Fruit fly (Drosophila melanogaster) whole organism, embryonic: ENCODE results near the gene CG6168.

Source experiments
- ATbp ChIP-seq: fragments of 200-800 bp; sonication (Bioruptor generic); optimal IDR thresholded peaks from 2 replicates; lab custom pipeline; 2017; ENCODE audit warnings: missing biosample characterization, mild to moderate bottlenecking, missing genetic modification characterization, missing genetic modification reagents
- Atf3 ChIP-seq: fragments of 200-800 bp; sonication (Bioruptor generic); optimal IDR thresholded peaks from 3 replicates; lab custom pipeline; 2016; ENCODE audit warnings: missing biosample characterization, missing genetic modification characterization
- CG10321 ChIP-seq: fragments of 200-800 bp; sonication (Bioruptor generic); IDR thresholded peaks from 2 replicates; pipeline ENCODE4 v1.3.6; 2022; ENCODE audit warnings: missing biosample characterization, missing genetic modification characterization
- CG10431 ChIP-seq: fragments of 200-800 bp; sonication (Bioruptor generic); optimal IDR thresholded peaks from 3 replicates; lab custom pipeline; 2018; ENCODE audit warnings: missing biosample characterization, mild to moderate bottlenecking, missing genetic modification characterization
- CG10462 ChIP-seq: fragments of 200-800 bp; sonication (Bioruptor generic); optimal IDR thresholded peaks from 2 replicates; lab custom pipeline; 2016; ENCODE audit warnings: missing biosample characterization, missing genetic modification characterization
- CG1233 ChIP-seq: fragments of 200-800 bp; sonication (Bioruptor generic); optimal IDR thresholded peaks from 4 replicates; lab custom pipeline; 2018; ENCODE audit warnings: missing biosample characterization, mild to moderate bottlenecking, missing genetic modification characterization
- CG13624 ChIP-seq: fragments of 200-800 bp; sonication (Bioruptor generic); optimal IDR thresholded peaks from 2 replicates; lab custom pipeline; 2016; ENCODE audit warnings: missing biosample characterization, missing genetic modification characterization
- CG14860 ChIP-seq: fragments of 200-800 bp; sonication (Bioruptor generic); IDR thresholded peaks from 3 replicates; pipeline ENCODE4 v1.3.6; 2022; ENCODE audit warnings: missing biosample characterization, missing genetic modification characterization; ENCODE audit not compliant: partially characterized antibody
- CG15514 ChIP-seq: fragments of 200-800 bp; sonication (Bioruptor generic); optimal IDR thresholded peaks from 3 replicates; lab custom pipeline; 2017; ENCODE audit warnings: missing biosample characterization, missing genetic modification characterization, mild to moderate bottlenecking, moderate library complexity, missing genetic modification reagents
- CG17385 ChIP-seq: fragments of 200-800 bp; sonication (Bioruptor generic); optimal IDR thresholded peaks from 3 replicates; lab custom pipeline; 2018; ENCODE audit warnings: missing biosample characterization, mild to moderate bottlenecking, missing genetic modification characterization
- CG2712 ChIP-seq: fragments of 200-800 bp; optimal IDR thresholded peaks from 3 replicates; lab custom pipeline; 2019; ENCODE audit warnings: missing biosample characterization, mild to moderate bottlenecking, missing genetic modification characterization, moderate library complexity
- CG3163 ChIP-seq: fragments of 200-800 bp; sonication (Bioruptor generic); optimal IDR thresholded peaks from 3 replicates; lab custom pipeline; 2016; ENCODE audit warnings: missing biosample characterization, missing genetic modification characterization
- CG4328 ChIP-seq: fragments of 200-800 bp; sonication (Bioruptor generic); optimal IDR thresholded peaks from 3 replicates; lab custom pipeline; 2017; ENCODE audit warnings: missing biosample characterization, missing genetic modification reagents, missing genetic modification characterization
- CG5245 ChIP-seq: fragments of 200-800 bp; sonication (Bioruptor generic); optimal IDR thresholded peaks from 3 replicates; lab custom pipeline; 2016; ENCODE audit warnings: missing biosample characterization, missing genetic modification characterization
- CG6854 ChIP-seq: fragments of 200-800 bp; sonication (Bioruptor generic); optimal IDR thresholded peaks from 3 replicates; lab custom pipeline; 2017; ENCODE audit warnings: missing biosample characterization, mild to moderate bottlenecking, missing genetic modification characterization
- CG8290 ChIP-seq, 3 experiments: fragments of 200-800 bp; sonication (Bioruptor generic); optimal IDR thresholded peaks; 2 replicates each; lab custom pipeline; 2016 to 2019; ENCODE audit warnings: missing biosample characterization in 3 of 3, missing genetic modification characterization in 3 of 3, mild to moderate bottlenecking in 2 of 3, moderate library complexity in 1 of 3
- CG9727 ChIP-seq: fragments of 200-800 bp; sonication (Bioruptor generic); optimal IDR thresholded peaks from 3 replicates; lab custom pipeline; 2017; ENCODE audit warnings: missing biosample characterization, mild to moderate bottlenecking, missing genetic modification characterization
- D19B ChIP-seq: fragments of 200-800 bp; sonication (Bioruptor generic); optimal IDR thresholded peaks from 2 replicates; lab custom pipeline; 2017; ENCODE audit warnings: missing biosample characterization, mild to moderate bottlenecking, missing genetic modification characterization
- Ets65A ChIP-seq: fragments of 200-800 bp; sonication (Bioruptor generic); peaks from one replicate; lab custom pipeline; 2016; ENCODE audit warnings: missing biosample characterization, missing genetic modification characterization
- HLH3B ChIP-seq: fragments of 200-800 bp; sonication (Bioruptor generic); IDR thresholded peaks from 2 replicates; pipeline ENCODE4 v1.3.6; 2022; ENCODE audit warnings: missing biosample characterization, missing genetic modification characterization
- Lhr ChIP-seq: fragments of 200-800 bp; sonication (Bioruptor generic); optimal IDR thresholded peaks from 3 replicates; lab custom pipeline; 2017; ENCODE audit warnings: mild to moderate bottlenecking, missing biosample characterization, missing genetic modification reagents, missing genetic modification characterization
- Lim3 ChIP-seq: fragments of 200-800 bp; sonication (Bioruptor generic); IDR thresholded peaks from 2 replicates; pipeline ENCODE4 v1.3.6; 2022; ENCODE audit warnings: missing biosample characterization, missing genetic modification characterization
- Max ChIP-seq: fragments of 200-800 bp; sonication (Bioruptor generic); optimal IDR thresholded peaks from 2 replicates; lab custom pipeline; 2016; ENCODE audit warnings: missing biosample characterization, mild to moderate bottlenecking, missing genetic modification characterization
- Med ChIP-seq: fragments of 200-800 bp; sonication (Bioruptor generic); peaks from one replicate; lab custom pipeline; 2016; ENCODE audit warnings: missing biosample characterization, missing genetic modification characterization, mild to moderate bottlenecking, inconsistent platforms, moderate library complexity
- Nf-YA ChIP-seq: fragments of 200-800 bp; sonication (Bioruptor generic); IDR thresholded peaks from 2 replicates; pipeline ENCODE4 v1.3.6; 2022; ENCODE audit warnings: missing biosample characterization, missing genetic modification characterization
- Sin3A ChIP-seq: fragments of >200 bp; optimal IDR thresholded peaks from 2 replicates; lab custom pipeline; 2018
- Six4 ChIP-seq: fragments of 200-800 bp; sonication (Bioruptor generic); optimal IDR thresholded peaks from 2 replicates; lab custom pipeline; 2016; ENCODE audit warnings: missing biosample characterization, missing genetic modification characterization
- abd-A ChIP-seq: fragments of 200-800 bp; sonication (Bioruptor generic); optimal IDR thresholded peaks from 3 replicates; lab custom pipeline; 2019; ENCODE audit warnings: missing biosample characterization, mild to moderate bottlenecking, missing genetic modification characterization, moderate library complexity
- aop ChIP-seq: fragments of 200-800 bp; sonication (Bioruptor generic); IDR thresholded peaks from 2 replicates; pipeline ENCODE4 v1.3.6; 2022; ENCODE audit warnings: missing biosample characterization, missing genetic modification characterization
- bab2 ChIP-seq: fragments of 200-800 bp; sonication (Bioruptor generic); optimal IDR thresholded peaks from 2 replicates; lab custom pipeline; 2016; ENCODE audit warnings: missing biosample characterization, missing genetic modification characterization
- bowl ChIP-seq: fragments of 200-800 bp; sonication (Bioruptor generic); IDR thresholded peaks from 2 replicates; pipeline ENCODE4 v1.3.6; 2022; ENCODE audit warnings: missing biosample characterization, missing genetic modification characterization
- bsh ChIP-seq, 2 experiments: fragments of 200-800 bp; sonication (Bioruptor generic); optimal IDR thresholded peaks; 2 replicates each; lab custom pipeline; 2017 to 2018; ENCODE audit warnings: mild to moderate bottlenecking in 2 of 2, missing biosample characterization in 2 of 2, missing genetic modification characterization in 2 of 2, moderate library complexity in 1 of 2
- chinmo ChIP-seq: fragments of 200-800 bp; sonication (Bioruptor generic); IDR thresholded peaks from 4 replicates; pipeline ENCODE4 v1.3.6; 2022; ENCODE audit warnings: missing biosample characterization, missing genetic modification characterization; ENCODE audit not compliant: partially characterized antibody
- chm ChIP-seq: fragments of 200-800 bp; sonication (Bioruptor generic); IDR thresholded peaks from 2 replicates; pipeline ENCODE4 v1.3.6; 2022; ENCODE audit warnings: missing biosample characterization, missing genetic modification characterization
- chn ChIP-seq: fragments of 200-800 bp; sonication (Bioruptor generic); optimal IDR thresholded peaks from 2 replicates; lab custom pipeline; 2016; ENCODE audit warnings: missing biosample characterization, missing genetic modification characterization
- crc ChIP-seq: fragments of 200-800 bp; sonication (Bioruptor generic); optimal IDR thresholded peaks from 2 replicates; lab custom pipeline; 2016; ENCODE audit warnings: missing biosample characterization, missing genetic modification characterization
- crol ChIP-seq: fragments of 200-800 bp; sonication (Bioruptor generic); IDR thresholded peaks from 2 replicates; pipeline ENCODE4 v1.3.6; 2022; ENCODE audit warnings: missing biosample characterization, missing genetic modification characterization
- dan ChIP-seq: fragments of 200-800 bp; sonication (Bioruptor generic); IDR thresholded peaks from 2 replicates; pipeline ENCODE4 v1.3.6; 2022; ENCODE audit warnings: missing biosample characterization, missing genetic modification characterization
- exex ChIP-seq: fragments of 200-800 bp; sonication (Bioruptor generic); optimal IDR thresholded peaks from 4 replicates; lab custom pipeline; 2018; ENCODE audit warnings: missing biosample characterization, mild to moderate bottlenecking, missing genetic modification characterization, moderate library complexity
- gro ChIP-seq: fragments of 200-800 bp; sonication (Bioruptor generic); optimal IDR thresholded peaks from 2 replicates; lab custom pipeline; 2016; ENCODE audit warnings: missing biosample characterization, missing genetic modification characterization
- gsb-n ChIP-seq: fragments of 200-800 bp; sonication (Bioruptor generic); optimal IDR thresholded peaks from 3 replicates; lab custom pipeline; 2018; ENCODE audit warnings: missing biosample characterization, mild to moderate bottlenecking, missing genetic modification characterization
- h ChIP-seq: fragments of >200 bp; optimal IDR thresholded peaks from 2 replicates; lab custom pipeline; 2017
- lov ChIP-seq, 2 experiments: fragments of 200-800 bp in 1 of 2; fragments of >200 bp in 1 of 2; sonication (Bioruptor generic) in 1 of 2; IDR thresholded peaks in 1 of 2; optimal IDR thresholded peaks in 1 of 2; 2 replicates in 1 of 2; 3 replicates in 1 of 2; pipeline versions ENCODE4 v1.3.6 to Lab custom; 2017 to 2022; ENCODE audit warnings: missing biosample characterization in 1 of 2, missing genetic modification characterization in 1 of 2
- nerfin-1 ChIP-seq: fragments of 200-800 bp; sonication (Bioruptor generic); optimal IDR thresholded peaks from 3 replicates; lab custom pipeline; 2019; ENCODE audit warnings: missing biosample characterization, mild to moderate bottlenecking, missing genetic modification characterization, moderate library complexity
- otp ChIP-seq: fragments of 200-800 bp; sonication (Bioruptor generic); IDR thresholded peaks from 3 replicates; pipeline ENCODE4, ENCODE4 v1.3.6; 2022; ENCODE audit warnings: missing biosample characterization, missing genetic modification characterization
- pfk ChIP-seq: fragments of 200-800 bp; sonication (Bioruptor generic); optimal IDR thresholded peaks from 2 replicates; lab custom pipeline; 2018; ENCODE audit warnings: missing biosample characterization, mild to moderate bottlenecking, missing genetic modification characterization, moderate library complexity
- psq ChIP-seq: fragments of 200-800 bp; sonication (Bioruptor generic); optimal IDR thresholded peaks from 2 replicates; lab custom pipeline; 2017; ENCODE audit warnings: missing biosample characterization, missing genetic modification characterization
- sd ChIP-seq: fragments of 200-800 bp; sonication (Bioruptor generic); optimal IDR thresholded peaks from 3 replicates; lab custom pipeline; 2018; ENCODE audit warnings: missing biosample characterization, mild to moderate bottlenecking, missing genetic modification characterization, moderate library complexity
- slbo ChIP-seq: fragments of 200-800 bp; sonication (Bioruptor generic); IDR thresholded peaks from 2 replicates; pipeline ENCODE4 v1.3.6; 2022; ENCODE audit warnings: missing biosample characterization, missing genetic modification characterization
- sr ChIP-seq: fragments of 200-800 bp; sonication (Bioruptor generic); IDR thresholded peaks from 3 replicates; pipeline ENCODE4 v1.3.6; 2022; ENCODE audit warnings: missing biosample characterization, missing genetic modification characterization
- tup ChIP-seq: fragments of 200-800 bp; sonication (Bioruptor generic); optimal IDR thresholded peaks from 2 replicates; lab custom pipeline; 2016; ENCODE audit warnings: missing biosample characterization, mild to moderate bottlenecking, missing genetic modification characterization, moderate library complexity
- unpg ChIP-seq: fragments of 200-800 bp; sonication (Bioruptor generic); optimal IDR thresholded peaks from 3 replicates; lab custom pipeline; 2018; ENCODE audit warnings: missing biosample characterization, mild to moderate bottlenecking, missing genetic modification characterization, moderate library complexity
- wdn ChIP-seq: fragments of 200-800 bp; sonication (Bioruptor generic); IDR thresholded peaks from 2 replicates; pipeline ENCODE4 v1.3.6; 2022; ENCODE audit warnings: missing biosample characterization, missing genetic modification characterization

Gene CG6168

dm6 chr3L:11341920-11342319 lies 20.4 kb upstream of the CG6168 start (continued):
- no peak for TF ChIP-seq CG14860
- TF ChIP-seq wdn (GFP tag; lab: Robert Waterston, UW) = no peak
- TF ChIP-seq CG10462 (GFP tag; lab: Kevin White, UChicago) = no peak
- no peak for TF ChIP-seq Sin3A (lab: Kevin White, UChicago)
- TF ChIP-seq gsb-n (tag; lab: Kevin White, UChicago) = peak; percentile 54
- TF ChIP-seq CG4328 = no peak
- TF ChIP-seq bsh (GFP tag; optimal IDR thresholded peaks at IDR 0.05; lab: Kevin White, UChicago) = no peak
- TF ChIP-seq Lim3 (GFP tag; lab: Robert Waterston, UW) = no peak
- TF ChIP-seq pfk (GFP tag; lab: Kevin White, UChicago) = no peak
- TF ChIP-seq CG10431 (GFP tag; lab: Kevin White, UChicago) = no peak
- TF ChIP-seq Ets65A (GFP tag; lab: Kevin White, UChicago) = peak; percentile 82
- no peak for TF ChIP-seq chn (GFP tag; lab: Kevin White, UChicago)
- TF ChIP-seq CG5245 (GFP tag; lab: Kevin White, UChicago) = no peak
- no peak for TF ChIP-seq Six4 (GFP tag; lab: Kevin White, UChicago)
- no peak for TF ChIP-seq exex (tag; lab: Kevin White, UChicago)
- TF ChIP-seq psq = no peak
- TF ChIP-seq CG2712 (tag; lab: Kevin White, UChicago) = no peak
- no peak for TF ChIP-seq gro (GFP tag; lab: Kevin White, UChicago)
- no peak for TF ChIP-seq CG9727 (GFP tag; lab: Kevin White, UChicago)
- no peak for TF ChIP-seq CG6854 (GFP tag; lab: Kevin White, UChicago)
- no peak for TF ChIP-seq h (lab: Kevin White, UChicago)
- no peak for TF ChIP-seq CG13624
- TF ChIP-seq sd = peak; percentile 19
- no peak for TF ChIP-seq Lhr (GFP tag; lab: Kevin White, UChicago)
- no peak for TF ChIP-seq ATbp (GFP tag; lab: Kevin White, UChicago)
- TF ChIP-seq crol (GFP tag; lab: Robert Waterston, UW) = no peak
- no peak for TF ChIP-seq Max (GFP tag; lab: Kevin White, UChicago)
- TF ChIP-seq CG8290 (GFP tag; optimal IDR thresholded peaks at IDR 0.05; lab: Kevin White, UChicago) = no peak
- peak in 1 of 2 experiments; percentile 12 for TF ChIP-seq CG8290 (tag; optimal IDR thresholded peaks at IDR 0.05; lab: Kevin White, UChicago)
- TF ChIP-seq CG10321 (GFP tag; lab: Robert Waterston, UW) = no peak
- 0 out of 2 replicates have a peak, but pooled peaks have one; percentile 34 for TF ChIP-seq chm (GFP tag; lab: Robert Waterston, UW)
- no peak for TF ChIP-seq CG1233
- TF ChIP-seq tup (GFP tag; lab: Kevin White, UChicago) = no peak
- no peak for TF ChIP-seq dan
- peak; percentile 41 for TF ChIP-seq abd-A
- TF ChIP-seq Med (GFP tag; lab: Kevin White, UChicago) = peak; percentile 55
- TF ChIP-seq sr (GFP tag; lab: Robert Waterston, UW) = no peak
- TF ChIP-seq crc (GFP tag; lab: Kevin White, UChicago) = no peak
- no peak for TF ChIP-seq HLH3B (GFP tag; lab: Robert Waterston, UW)
- TF ChIP-seq Nf-YA (GFP tag; lab: Robert Waterston, UW) = no peak
- TF ChIP-seq unpg (GFP tag; lab: Kevin White, UChicago) = no peak
- TF ChIP-seq CG3163 (GFP tag; lab: Kevin White, UChicago) = no peak
- no peak for TF ChIP-seq CG15514 (GFP tag; lab: Kevin White, UChicago)

DNA sequence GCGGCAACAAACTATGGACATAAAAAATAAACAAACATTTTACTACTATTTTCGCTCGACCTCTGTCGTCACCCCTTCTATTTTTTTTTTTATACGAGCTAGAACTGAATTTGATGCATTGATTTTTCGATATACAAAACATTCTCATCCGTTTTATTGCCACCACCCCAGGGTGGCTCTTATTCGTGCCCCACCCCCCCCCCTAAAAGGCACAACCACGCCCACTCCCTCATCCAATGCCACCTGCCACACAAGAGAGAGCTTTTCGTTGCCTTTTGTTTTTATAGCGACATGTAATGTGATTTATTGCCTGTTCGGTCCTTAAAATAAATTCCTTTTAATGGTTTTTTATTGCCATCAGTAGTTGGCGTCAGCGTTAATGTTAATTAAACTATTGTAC lies 17.8 kb upstream of the CG6168 start:
- TF ChIP-seq abd-A (peak; percentile 17), otp (GFP tag; lab: Robert Waterston, UW) (0 out of 3 replicates have a peak, but pooled peaks have one; percentile 28), CG17385 (no peak), Atf3 (GFP tag; lab: Kevin White, UChicago) (no peak), sd (no peak), D19B (GFP tag; lab: Kevin White, UChicago) (no peak), nerfin-1 (tag; lab: Kevin White, UChicago) (no peak), aop (GFP tag; lab: Robert Waterston, UW) (no peak), lov (optimal IDR thresholded peaks at IDR 0.05; lab: Kevin White, UChicago) (no peak), lov (GFP tag; IDR thresholded peaks at IDR 0.05; lab: Robert Waterston, UW) (no peak), slbo (GFP tag; lab: Robert Waterston, UW) (no peak), bab2 (no peak), chinmo (GFP tag; lab: Robert Waterston, UW) (0 out of 4 replicates have a peak, but pooled peaks have one; percentile 6), bowl (GFP tag; lab: Robert Waterston, UW) (no peak)
